Fruit fly (Drosophila melanogaster): ENCODE measurements around the gene CG32485.

Gene CG32485

DNA sequence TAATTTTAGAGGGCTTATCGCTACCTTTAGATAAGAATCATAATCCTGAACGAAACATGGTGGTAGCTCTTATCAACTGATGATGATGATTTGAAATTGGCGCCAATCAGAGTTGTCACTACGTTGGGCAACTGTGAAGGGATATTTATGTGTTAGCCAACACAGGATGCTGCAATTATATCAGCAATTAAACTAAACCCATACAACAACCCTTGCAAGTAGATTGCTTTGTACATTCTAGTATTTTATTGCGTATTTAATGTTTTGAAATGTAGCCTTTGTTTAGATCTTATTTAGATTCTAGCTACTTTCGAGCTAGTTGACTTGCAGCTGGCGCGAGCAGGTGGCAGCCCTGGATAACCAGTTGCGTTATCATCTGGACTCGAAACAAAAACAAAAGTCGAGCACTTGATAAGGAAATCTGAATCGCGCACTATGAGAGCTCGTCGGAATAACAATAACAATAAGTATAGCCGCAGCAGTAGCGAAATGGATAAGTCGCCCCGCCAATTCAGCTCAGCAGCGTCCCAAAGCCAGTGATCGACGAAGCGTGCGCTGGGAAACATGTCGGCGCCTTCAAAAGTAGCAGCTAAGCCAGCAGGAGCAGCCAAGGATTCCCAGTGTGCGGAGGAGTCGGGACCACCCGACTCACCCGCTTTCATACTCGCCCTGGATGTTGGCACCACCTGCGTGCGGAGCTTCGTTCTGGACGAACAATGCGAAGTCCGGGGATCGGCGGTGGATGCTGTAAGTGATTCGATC lies 2.2 kb downstream of the CG32485 start, which contains the start of gene CG1271 (continued):
- TF ChIP-seq CG3847 (GFP tag; IDR thresholded peaks at IDR 0.05) (peak; percentile 80), CG6854 (GFP tag; optimal IDR thresholded peaks at IDR 0.05) (peak; percentile 28), CG14965 (GFP tag; optimal IDR thresholded peaks at IDR 0.05; ENCODE audit: borderline replicate concordance) (no peak), CG9609 (GFP tag; optimal IDR thresholded peaks at IDR 0.05) (peak; percentile 40), CG30020 (tag; optimal IDR thresholded peaks at IDR 0.05) (peak; percentile 28), CG12391 (tag; optimal IDR thresholded peaks at IDR 0.05) (peak; percentile 68), CG2129 (GFP tag; IDR thresholded peaks at IDR 0.05; ENCODE audit: partially characterized antibody) (peak; percentile 35; the same call in 1 of the 2 replicates), sc (optimal IDR thresholded peaks at IDR 0.05) (no peak), sc (GFP tag; optimal IDR thresholded peaks at IDR 0.05) (no peak), CG10543 (GFP tag; optimal IDR thresholded peaks at IDR 0.05) (peak; percentile 81), croc (GFP tag; conservative IDR thresholded peaks at IDR 0.05) (no peak), Deaf1 (tag; optimal IDR thresholded peaks at IDR 0.05) (peak; percentile 55), zfh2 (GFP tag; optimal IDR thresholded peaks at IDR 0.05) (peak; percentile 83), CG12155 (GFP tag; optimal IDR thresholded peaks at IDR 0.05) (peak; percentile 52), CG7372 (GFP tag; IDR thresholded peaks at IDR 0.05) (no peak), ab (GFP tag; optimal IDR thresholded peaks at IDR 0.05) (no peak), abd-A (tag; optimal IDR thresholded peaks at IDR 0.05) (no peak), CG7271 (tag; optimal IDR thresholded peaks at IDR 0.05) (no peak), HmgZ (tag; optimal IDR thresholded peaks at IDR 0.05) (peak; percentile 62), CG13775 (GFP tag; optimal IDR thresholded peaks at IDR 0.05) (peak; percentile 35), Hmx (GFP tag; optimal IDR thresholded peaks at IDR 0.05) (no peak), Hmr (GFP tag; optimal IDR thresholded peaks at IDR 0.05) (no peak), Bgb (GFP tag; IDR thresholded peaks at IDR 0.05; ENCODE audit: partially characterized antibody) (no peak), hkb (optimal IDR thresholded peaks at IDR 0.05) (peak; percentile 84), hkb (GFP tag; IDR thresholded peaks at IDR 0.05) (peak; percentile 59), CG31388 (GFP tag; optimal IDR thresholded peaks at IDR 0.05) (peak; percentile 33), emc (GFP tag; optimal IDR thresholded peaks at IDR 0.05) (peak; percentile 41), E2f2 (GFP tag; IDR thresholded peaks at IDR 0.05) (peak; percentile 97), CG8478 (optimal IDR thresholded peaks at IDR 0.05) (no peak), disco-r (GFP tag; optimal IDR thresholded peaks at IDR 0.05) (peak; percentile 37), sima (GFP tag; optimal IDR thresholded peaks at IDR 0.05) (no peak), CG15696 (tag; optimal IDR thresholded peaks at IDR 0.05) (peak; percentile 40), CG3726 (GFP tag; IDR thresholded peaks at IDR 0.05) (no peak), knrl (GFP tag; IDR thresholded peaks at IDR 0.05; ENCODE audit: partially characterized antibody) (peak; percentile 26; the same call in 1 of the 3 replicates), CG10959 (GFP tag; IDR thresholded peaks at IDR 0.05) (no peak), fd3F (GFP tag; optimal IDR thresholded peaks at IDR 0.05) (no peak), pfk (GFP tag; optimal IDR thresholded peaks at IDR 0.05) (no peak), zfh1 (GFP tag; IDR thresholded peaks at IDR 0.05) (peak; percentile 70), gt (GFP tag; IDR thresholded peaks at IDR 0.05) (no peak), kay (GFP tag; optimal IDR thresholded peaks at IDR 0.05) (peak; percentile 65), chinmo (GFP tag; IDR thresholded peaks at IDR 0.05; ENCODE audit: partially characterized antibody) (0 out of 4 replicates have a peak, but pooled peaks have one; percentile 60), CG17912 (GFP tag; optimal IDR thresholded peaks at IDR 0.05) (no peak), unpg (GFP tag; optimal IDR thresholded peaks at IDR 0.05) (peak; percentile 43), CG2678 (tag; optimal IDR thresholded peaks at IDR 0.05) (peak; percentile 81), ATbp (GFP tag; optimal IDR thresholded peaks at IDR 0.05) (no peak), dysf (GFP tag; IDR thresholded peaks at IDR 0.05) (peak; percentile 69; the same call in 2 of the 3 replicates), tgo (GFP tag; IDR thresholded peaks at IDR 0.05) (peak; percentile 59; the same call in 2 of the 3 replicates), Hand (GFP tag; optimal IDR thresholded peaks at IDR 0.05) (no peak), NFAT (GFP tag; IDR thresholded peaks at IDR 0.05) (peak; percentile 58), CG2712 (tag; optimal IDR thresholded peaks at IDR 0.05) (peak; percentile 71)

All from whole organism, embryonic.